Fruit fly (Drosophila melanogaster) Kc167 (cell line): Measurements from ENCODE around the gene Indy.

Source experiments
- h ChIP-seq: fragments of >200 bp; optimal IDR thresholded peaks from 3 replicates; lab custom pipeline; 2018; ENCODE audit warnings: missing external identifiers
- insv ChIP-seq: fragments of >200 bp; optimal IDR thresholded peaks from 3 replicates; lab custom pipeline; 2018; ENCODE audit warnings: missing external identifiers
- psq ChIP-seq: fragments of >200 bp; optimal IDR thresholded peaks from 2 replicates; lab custom pipeline; 2017; ENCODE audit warnings: missing external identifiers
- ttk ChIP-seq: sonication (Bioruptor generic); optimal IDR thresholded peaks from 2 replicates; lab custom pipeline; 2017; ENCODE audit warnings: missing external identifiers

dm6 chr3L:18836658-18837057 is 9.4 kb downstream of the Indy start:
- TF ChIP-seq psq (lab: Kevin White, UChicago) (no peak), insv (lab: Kevin White, UChicago) (no peak), ttk (lab: Kevin White, UChicago) (no peak), h (no peak)
